Fruit fly (Drosophila melanogaster) whole organism, prepupa: ENCODE measurements around the gene Prosbeta2.

Source experiments
- Blimp-1 ChIP-seq: fragments of 200-800 bp; sonication (Bioruptor generic); optimal IDR thresholded peaks from 3 replicates; lab custom pipeline; 2017; ENCODE audit warnings: missing biosample characterization, missing genetic modification characterization, mild to moderate bottlenecking, moderate library complexity, missing genetic modification reagents
- CG10631 ChIP-seq: fragments of 200-800 bp; sonication (Bioruptor generic); optimal IDR thresholded peaks from 2 replicates; lab custom pipeline; 2016; ENCODE audit warnings: missing biosample characterization, missing genetic modification characterization
- CG11762 ChIP-seq: fragments of 200-800 bp; sonication (Bioruptor generic); optimal IDR thresholded peaks from 3 replicates; lab custom pipeline; 2016; ENCODE audit warnings: missing biosample characterization, missing genetic modification characterization; ENCODE audit not compliant: insufficient read depth
- CG15336 ChIP-seq: fragments of 200-800 bp; sonication (Bioruptor generic); IDR thresholded peaks from 2 replicates; pipeline ENCODE4 v1.3.6; 2022; ENCODE audit warnings: missing biosample characterization, missing genetic modification characterization
- CG1621 ChIP-seq: fragments of 200-800 bp; sonication (Bioruptor generic); optimal IDR thresholded peaks from 3 replicates; lab custom pipeline; 2018; ENCODE audit warnings: missing biosample characterization, mild to moderate bottlenecking, missing genetic modification characterization
- CG16779 ChIP-seq: fragments of 200-800 bp; sonication (Bioruptor generic); optimal IDR thresholded peaks from 3 replicates; lab custom pipeline; 2017; ENCODE audit warnings: missing biosample characterization, mild to moderate bottlenecking, missing genetic modification characterization
- CG3032 ChIP-seq: fragments of 200-800 bp; optimal IDR thresholded peaks from 2 replicates; lab custom pipeline; 2019; ENCODE audit warnings: missing biosample characterization, mild to moderate bottlenecking, missing genetic modification characterization, moderate library complexity
- CG31627 ChIP-seq: fragments of 200-800 bp; sonication (Bioruptor generic); optimal IDR thresholded peaks from 3 replicates; lab custom pipeline; 2016; ENCODE audit warnings: missing biosample characterization, missing genetic modification characterization
- CG34406 ChIP-seq: fragments of 200-800 bp; sonication (Bioruptor generic); optimal IDR thresholded peaks from 3 replicates; lab custom pipeline; 2016; ENCODE audit warnings: missing biosample characterization, missing genetic modification characterization
- CG3919 ChIP-seq: fragments of 200-800 bp; sonication (Bioruptor generic); optimal IDR thresholded peaks from 3 replicates; lab custom pipeline; 2016; ENCODE audit warnings: missing biosample characterization, missing genetic modification characterization
- CG4318 ChIP-seq: fragments of 200-800 bp; sonication (Bioruptor generic); optimal IDR thresholded peaks from 3 replicates; lab custom pipeline; 2017; ENCODE audit warnings: missing biosample characterization, mild to moderate bottlenecking, missing genetic modification characterization
- CG6163 ChIP-seq: fragments of 200-800 bp; sonication (Bioruptor generic); IDR thresholded peaks from 3 replicates; pipeline ENCODE4 v1.3.6; 2022; ENCODE audit warnings: missing biosample characterization, missing genetic modification characterization
- CG6276 ChIP-seq: fragments of 200-800 bp; sonication (Bioruptor generic); optimal IDR thresholded peaks from 2 replicates; lab custom pipeline; 2017; ENCODE audit warnings: missing biosample characterization, mild to moderate bottlenecking, missing genetic modification characterization
- CG6808 ChIP-seq: fragments of 200-800 bp; sonication (Bioruptor generic); optimal IDR thresholded peaks from 3 replicates; lab custom pipeline; 2017; ENCODE audit warnings: missing biosample characterization, missing genetic modification characterization, mild to moderate bottlenecking, moderate library complexity, missing genetic modification reagents
- CG6854 ChIP-seq: fragments of 200-800 bp; sonication (Bioruptor generic); optimal IDR thresholded peaks from 2 replicates; lab custom pipeline; 2017; ENCODE audit warnings: missing biosample characterization, mild to moderate bottlenecking, missing genetic modification characterization
- CG7368 ChIP-seq: fragments of 200-800 bp; sonication (Bioruptor generic); optimal IDR thresholded peaks from 3 replicates; lab custom pipeline; 2016; ENCODE audit warnings: missing biosample characterization, missing genetic modification characterization
- CG8119 ChIP-seq: fragments of 200-800 bp; sonication (Bioruptor generic); IDR thresholded peaks from 3 replicates; pipeline ENCODE4 v1.3.6; 2022; ENCODE audit warnings: missing biosample characterization, missing genetic modification characterization
- CG8632 ChIP-seq: fragments of 200-800 bp; sonication (Bioruptor generic); optimal IDR thresholded peaks from 3 replicates; lab custom pipeline; 2016; ENCODE audit warnings: missing biosample characterization, missing genetic modification characterization
- CG9139 ChIP-seq: fragments of 200-800 bp; sonication (Bioruptor generic); optimal IDR thresholded peaks from 3 replicates; lab custom pipeline; 2017; ENCODE audit warnings: missing biosample characterization, mild to moderate bottlenecking, missing genetic modification characterization
- Eip75B ChIP-seq: fragments of 200-800 bp; sonication (Bioruptor generic); optimal IDR thresholded peaks from 3 replicates; lab custom pipeline; 2016; ENCODE audit warnings: missing biosample characterization, missing genetic modification characterization
- Eip78C ChIP-seq: fragments of 200-800 bp; sonication (Bioruptor generic); peaks from one replicate; lab custom pipeline; 2016; ENCODE audit warnings: missing biosample characterization, missing genetic modification characterization
- Eip93F ChIP-seq: fragments of 200-800 bp; sonication (Bioruptor generic); optimal IDR thresholded peaks from 2 replicates; lab custom pipeline; 2016; ENCODE audit warnings: missing biosample characterization, mild to moderate bottlenecking, missing genetic modification characterization
- Ets21C ChIP-seq: fragments of 200-800 bp; sonication (Bioruptor generic); optimal IDR thresholded peaks from 3 replicates; lab custom pipeline; 2016; ENCODE audit warnings: missing biosample characterization, missing genetic modification characterization
- Ets96B ChIP-seq: fragments of 200-800 bp; optimal IDR thresholded peaks from 2 replicates; lab custom pipeline; 2019; ENCODE audit warnings: missing biosample characterization, mild to moderate bottlenecking, missing genetic modification characterization, moderate library complexity
- Hr38 ChIP-seq: sonication (Bioruptor generic); optimal IDR thresholded peaks from 2 replicates; lab custom pipeline; 2016; ENCODE audit warnings: missing biosample characterization, missing genetic modification characterization
- Hr4 ChIP-seq: fragments of 200-800 bp; sonication (Bioruptor generic); optimal IDR thresholded peaks from 3 replicates; lab custom pipeline; 2016; ENCODE audit warnings: missing biosample characterization, missing genetic modification characterization
- Lpt ChIP-seq: fragments of 200-800 bp; sonication (Bioruptor generic); optimal IDR thresholded peaks from 3 replicates; lab custom pipeline; 2016; ENCODE audit warnings: missing biosample characterization, missing genetic modification characterization
- Sox102F ChIP-seq: fragments of 200-800 bp; sonication (Bioruptor generic); optimal IDR thresholded peaks from 2 replicates; lab custom pipeline; 2016; ENCODE audit warnings: missing biosample characterization, mild to moderate bottlenecking, missing genetic modification characterization
- Sox14 ChIP-seq: fragments of 200-800 bp; sonication (Bioruptor generic); optimal IDR thresholded peaks from 3 replicates; lab custom pipeline; 2016; ENCODE audit warnings: missing biosample characterization, missing genetic modification characterization
- achi ChIP-seq: fragments of 200-800 bp; sonication (Bioruptor generic); optimal IDR thresholded peaks from 3 replicates; lab custom pipeline; 2016; ENCODE audit warnings: missing biosample characterization, missing genetic modification characterization
- acj6 ChIP-seq: fragments of 200-800 bp; sonication (Bioruptor generic); optimal IDR thresholded peaks from 3 replicates; lab custom pipeline; 2016; ENCODE audit warnings: missing biosample characterization, missing genetic modification characterization
- cyc ChIP-seq: fragments of 200-800 bp; sonication (Bioruptor generic); optimal IDR thresholded peaks from 3 replicates; lab custom pipeline; 2016; ENCODE audit warnings: missing biosample characterization, missing genetic modification characterization
- dac ChIP-seq: fragments of 200-800 bp; sonication (Bioruptor generic); optimal IDR thresholded peaks from 2 replicates; lab custom pipeline; 2017; ENCODE audit warnings: missing biosample characterization, mild to moderate bottlenecking, missing genetic modification characterization
- dsx ChIP-seq: fragments of 200-800 bp; optimal IDR thresholded peaks from 3 replicates; lab custom pipeline; 2019; ENCODE audit warnings: missing biosample characterization, mild to moderate bottlenecking, missing genetic modification characterization, moderate library complexity; ENCODE audit not compliant: poor library complexity, severe bottlenecking
- eg ChIP-seq: fragments of 200-800 bp; sonication (Bioruptor generic); IDR thresholded peaks from 3 replicates; pipeline ENCODE4 v1.3.6; 2022; ENCODE audit warnings: missing biosample characterization, missing genetic modification characterization
- fd59A ChIP-seq: fragments of 200-800 bp; sonication (Bioruptor generic); optimal IDR thresholded peaks from 2 replicates; lab custom pipeline; 2017; ENCODE audit warnings: missing biosample characterization, mild to moderate bottlenecking, missing genetic modification characterization, missing genetic modification reagents
- lz ChIP-seq: fragments of 200-800 bp; sonication (Bioruptor generic); optimal IDR thresholded peaks from 3 replicates; lab custom pipeline; 2016; ENCODE audit warnings: missing biosample characterization, missing genetic modification characterization
- net ChIP-seq: fragments of 200-800 bp; sonication (Bioruptor generic); optimal IDR thresholded peaks from 3 replicates; lab custom pipeline; 2016; ENCODE audit warnings: missing biosample characterization, missing genetic modification characterization
- pdm3 ChIP-seq: fragments of 200-800 bp; sonication (Bioruptor generic); optimal IDR thresholded peaks from 3 replicates; lab custom pipeline; 2016; ENCODE audit warnings: missing biosample characterization, missing genetic modification characterization
- salr ChIP-seq, 2 experiments: fragments of 200-800 bp; sonication (Bioruptor generic); optimal IDR thresholded peaks; 3 replicates each; lab custom pipeline; 2016 to 2018; ENCODE audit warnings: missing biosample characterization in 2 of 2, missing genetic modification characterization in 2 of 2, mild to moderate bottlenecking in 1 of 2
- spab ChIP-seq: fragments of 200-800 bp; sonication (Bioruptor generic); optimal IDR thresholded peaks from 2 replicates; lab custom pipeline; 2017; ENCODE audit warnings: missing biosample characterization, mild to moderate bottlenecking, missing genetic modification characterization, missing genetic modification reagents
- ss ChIP-seq, 2 experiments: fragments of 200-800 bp; sonication (Bioruptor generic); optimal IDR thresholded peaks; 2 replicates in 1 of 2; 3 replicates in 1 of 2; lab custom pipeline; 2017 to 2018; ENCODE audit warnings: mild to moderate bottlenecking in 2 of 2, missing biosample characterization in 2 of 2, missing genetic modification characterization in 2 of 2, moderate library complexity in 1 of 2
- svp ChIP-seq: fragments of 200-800 bp; sonication (Bioruptor generic); peaks from one replicate; lab custom pipeline; 2016; ENCODE audit warnings: missing biosample characterization, missing genetic modification characterization
- topi ChIP-seq: fragments of 200-800 bp; sonication (Bioruptor generic); optimal IDR thresholded peaks from 3 replicates; lab custom pipeline; 2016; ENCODE audit warnings: missing biosample characterization, missing genetic modification characterization
- vri ChIP-seq: fragments of 200-800 bp; sonication (Bioruptor generic); optimal IDR thresholded peaks from 3 replicates; lab custom pipeline; 2016; ENCODE audit warnings: missing biosample characterization, mild to moderate bottlenecking, missing genetic modification characterization

Gene Prosbeta2

DNA sequence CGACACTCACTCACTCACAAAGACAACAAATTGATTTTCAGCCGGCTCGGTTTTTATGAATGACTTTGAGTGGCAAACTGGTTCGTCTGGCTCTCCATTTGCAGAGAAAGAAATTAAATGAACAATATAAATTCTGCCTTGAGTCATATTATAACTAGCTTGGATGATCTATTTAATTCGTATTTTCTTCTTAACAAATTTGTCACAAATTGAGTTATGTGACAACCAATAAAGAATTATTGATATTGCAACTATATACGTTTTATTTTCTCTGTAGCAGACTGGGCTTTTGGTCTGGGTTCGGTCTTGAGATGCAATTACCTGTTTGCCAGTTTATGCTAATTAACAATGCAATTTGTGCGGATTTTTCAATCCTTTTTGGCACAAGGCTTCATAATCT, 7.1 kb downstream of the Prosbeta2 start (continued):
- TF ChIP-seq Hr4 (GFP tag; lab: Kevin White, UChicago) (peak; percentile 91), CG8632 (GFP tag; lab: Kevin White, UChicago) (peak; percentile 77), CG6808 (peak; percentile 59), Ets96B (tag; lab: Kevin White, UChicago) (peak; percentile 80), CG6854 (GFP tag; lab: Kevin White, UChicago) (no peak), CG1621 (tag; lab: Kevin White, UChicago) (peak; percentile 65), Blimp-1 (no peak), CG3919 (GFP tag; lab: Kevin White, UChicago) (peak; percentile 86), CG11762 (GFP tag; lab: Kevin White, UChicago) (peak; percentile 77), topi (GFP tag; lab: Kevin White, UChicago) (peak; percentile 72), CG31627 (GFP tag; lab: Kevin White, UChicago) (peak; percentile 59), CG7368 (GFP tag; lab: Kevin White, UChicago) (peak; percentile 76), acj6 (peak; percentile 80), ss (GFP tag; optimal IDR thresholded peaks at IDR 0.05; lab: Kevin White, UChicago) (peak; percentile 30 to 64), CG10631 (peak; percentile 87), fd59A (GFP tag; lab: Kevin White, UChicago) (peak; percentile 54), achi (GFP tag; lab: Kevin White, UChicago) (peak; percentile 83), CG3032 (tag; lab: Kevin White, UChicago) (peak; percentile 77), CG8119 (GFP tag; lab: Robert Waterston, UW) (peak; percentile 95), CG6276 (GFP tag; lab: Kevin White, UChicago) (peak; percentile 82)

DNA sequence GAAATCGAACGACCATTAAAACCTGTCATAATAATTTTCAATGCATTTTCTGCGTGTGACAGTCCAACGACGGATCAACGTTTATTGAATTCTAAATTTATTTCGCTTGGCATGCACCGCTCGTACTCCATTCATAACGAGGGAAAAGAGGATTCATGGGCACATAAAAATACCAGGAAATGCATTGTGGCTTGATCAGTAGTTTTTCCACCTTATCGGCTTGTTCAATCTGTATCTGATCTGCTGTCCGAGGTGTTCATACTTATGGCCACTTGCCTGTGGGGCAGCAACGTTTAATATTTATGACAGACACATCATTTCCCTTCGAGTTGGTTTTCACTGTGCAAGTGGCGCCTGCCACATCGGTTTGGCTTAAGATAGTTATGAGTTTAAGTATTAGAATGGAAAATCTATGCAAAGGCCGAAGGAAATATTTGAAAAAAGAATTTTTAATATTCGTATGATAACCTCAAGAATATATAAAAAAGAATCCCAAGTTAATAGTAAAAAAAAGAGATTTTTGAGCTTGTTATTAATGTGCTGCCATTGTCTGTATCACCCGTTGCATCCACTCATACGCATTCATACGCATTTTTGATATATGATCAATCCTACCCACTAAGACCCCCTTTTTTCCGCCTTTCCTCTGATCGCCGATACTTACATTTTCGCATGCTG, 7.7 kb downstream of the Prosbeta2 start:
- TF ChIP-seq CG15336 (GFP tag; lab: Robert Waterston, UW), result peak; percentile 55
- TF ChIP-seq CG11762 (GFP tag; lab: Kevin White, UChicago), result no peak
- peak; percentile 59 for TF ChIP-seq CG8119 (GFP tag; lab: Robert Waterston, UW)
- no peak for TF ChIP-seq cyc (GFP tag; lab: Kevin White, UChicago)
- no peak for TF ChIP-seq Eip93F
- TF ChIP-seq CG6163 (GFP tag; lab: Robert Waterston, UW), result peak; percentile 56; the same call in 2 of the 3 replicates
- peak; percentile 54 for TF ChIP-seq achi (GFP tag; lab: Kevin White, UChicago)
- peak; percentile 17 for TF ChIP-seq Sox102F
- TF ChIP-seq topi (GFP tag; lab: Kevin White, UChicago), result no peak
- TF ChIP-seq Ets21C, result peak; percentile 16
- TF ChIP-seq CG10631, result peak; percentile 15
- TF ChIP-seq Blimp-1, result no peak
- TF ChIP-seq CG3919 (GFP tag; lab: Kevin White, UChicago), result no peak
- TF ChIP-seq CG34406 (GFP tag; lab: Kevin White, UChicago), result peak; percentile 22
- TF ChIP-seq salr (GFP tag; optimal IDR thresholded peaks at IDR 0.05; lab: Kevin White, UChicago), result no peak
- peak; percentile 7 for TF ChIP-seq pdm3 (GFP tag; lab: Kevin White, UChicago)
- TF ChIP-seq Ets96B (tag; lab: Kevin White, UChicago), result peak; percentile 45
- TF ChIP-seq dac (GFP tag; lab: Kevin White, UChicago), result no peak
- TF ChIP-seq CG4318 (GFP tag; lab: Kevin White, UChicago), result no peak
- TF ChIP-seq CG3032 (tag; lab: Kevin White, UChicago), result peak; percentile 21
- TF ChIP-seq eg (GFP tag; lab: Robert Waterston, UW), result 0 out of 3 replicates have a peak, but pooled peaks have one; percentile 30
- TF ChIP-seq lz (GFP tag; lab: Kevin White, UChicago), result peak; percentile 18
- TF ChIP-seq vri (GFP tag; lab: Kevin White, UChicago), result no peak
- no peak for TF ChIP-seq CG16779
- peak; percentile 90 for TF ChIP-seq Eip78C (GFP tag; lab: Kevin White, UChicago)
- peak; percentile 24 for TF ChIP-seq acj6
- no peak for TF ChIP-seq CG6854 (GFP tag; lab: Kevin White, UChicago)
- peak; percentile 69 for TF ChIP-seq svp (GFP tag; lab: Kevin White, UChicago)
- peak; percentile 28 for TF ChIP-seq Eip75B (GFP tag; lab: Kevin White, UChicago)
- TF ChIP-seq net (GFP tag; lab: Kevin White, UChicago), result peak; percentile 6
- no peak for TF ChIP-seq CG6276 (GFP tag; lab: Kevin White, UChicago)
- no peak for TF ChIP-seq CG1621 (tag; lab: Kevin White, UChicago)
- TF ChIP-seq Lpt (GFP tag; lab: Kevin White, UChicago), result peak; percentile 20
- TF ChIP-seq CG8632 (GFP tag; lab: Kevin White, UChicago), result peak; percentile 7
- TF ChIP-seq Hr4 (GFP tag; lab: Kevin White, UChicago), result peak; percentile 31
- TF ChIP-seq Sox14 (GFP tag; lab: Kevin White, UChicago), result peak; percentile 20
- TF ChIP-seq dsx (GFP tag; lab: Kevin White, UChicago), result peak; percentile 8
- TF ChIP-seq CG9139 (GFP tag; lab: Kevin White, UChicago), result no peak
- TF ChIP-seq Hr38 (GFP tag; lab: Kevin White, UChicago), result no peak
- TF ChIP-seq CG6808, result peak; percentile 15
- peak; percentile 25 for TF ChIP-seq fd59A (GFP tag; lab: Kevin White, UChicago)
- TF ChIP-seq spab (GFP tag; lab: Kevin White, UChicago), result peak; percentile 7
